Worm (Caenorhabditis elegans): Measurements from ENCODE around the gene C17G10.6.

ce11 chrII:5591558-5591957 lies 11.5 kb downstream of the C17G10.6 start:
- no peak for TF ChIP-seq W03F9.2 (tag; optimal IDR thresholded peaks at IDR 0.05)
- no peak for TF ChIP-seq dao-5 (tag; optimal IDR thresholded peaks at IDR 0.05)
- TF ChIP-seq him-1 (tag; optimal IDR thresholded peaks at IDR 0.05) = no peak
